ENCODE assay signal across 5 worm cellular contexts in the genomic region with DNA sequence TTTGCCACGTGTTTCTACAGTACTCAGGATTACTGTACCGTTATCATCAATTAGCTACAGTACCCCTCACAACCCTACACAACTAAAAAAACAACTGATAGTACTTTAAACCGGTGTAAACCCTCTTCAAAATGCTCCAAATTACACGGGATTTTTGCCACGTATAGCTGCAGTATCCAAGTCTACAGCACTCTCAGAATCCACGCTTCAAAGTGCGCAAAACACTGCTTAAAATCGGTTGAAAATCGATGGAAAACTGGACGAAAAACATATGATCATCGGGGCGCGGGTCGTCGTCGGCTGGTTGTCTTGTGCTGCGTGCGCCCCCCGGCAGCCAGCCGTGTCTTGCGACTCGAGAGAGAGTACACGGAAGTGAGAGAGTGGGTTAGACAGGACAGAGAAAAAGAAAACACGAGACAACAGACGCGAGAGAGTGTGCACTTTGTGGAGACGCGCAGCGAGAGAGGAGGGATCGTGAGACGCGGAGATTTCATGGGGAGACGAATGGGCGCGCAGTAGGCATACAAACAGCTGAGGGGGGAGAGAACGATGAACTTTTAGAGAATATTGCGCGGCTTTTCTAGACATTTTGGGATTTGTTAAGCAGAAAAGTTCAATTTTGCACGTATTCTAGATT.
TF ChIP-seq lines count a peak whose summit lies in the region.

No protein-coding gene starts in this region.

TF ChIP-seq in whole organism, L1 larva, 84 proteins besides CTCF, POLR2A, EP300 and RAD21 (continues in another document):
- TF ChIP-seq ceh-63 (GFP tag; optimal IDR thresholded peaks at IDR 0.05; lab: Kevin White, UChicago) (no peak), lin-14 (GFP tag; optimal IDR thresholded peaks at IDR 0.05; lab: Kevin White, UChicago) (peak; percentile 95), nhr-28 (tag; optimal IDR thresholded peaks at IDR 0.05; lab: Kevin White, UChicago) (no peak), elt-3 (tag; optimal IDR thresholded peaks at IDR 0.05; lab: Kevin White, UChicago) (peak in 2 of 6 experiments; percentile 26 to 28), pqm-1 (tag; optimal IDR thresholded peaks at IDR 0.05; lab: Kevin White, UChicago) (no peak), ceh-82 (tag; optimal IDR thresholded peaks at IDR 0.05; lab: Kevin White, UChicago) (peak; percentile 55 to 91 (median 88)), xbp-1 (tag; optimal IDR thresholded peaks at IDR 0.05; lab: Kevin White, UChicago) (peak; percentile 76), nhr-19 (GFP tag; conservative IDR thresholded peaks at IDR 0.05; lab: Robert Waterston, UW) (peak; percentile 87), sptf-1 (tag; optimal IDR thresholded peaks at IDR 0.05; lab: Kevin White, UChicago) (no peak), snu-23 (GFP tag; optimal IDR thresholded peaks at IDR 0.05; lab: Kevin White, UChicago) (peak; percentile 95), sup-37 (GFP tag; optimal IDR thresholded peaks at IDR 0.05; lab: Kevin White, UChicago) (no peak), nhr-77 (tag; optimal IDR thresholded peaks at IDR 0.05; lab: Kevin White, UChicago) (peak; percentile 62), nhr-76 (tag; optimal IDR thresholded peaks at IDR 0.05; lab: Kevin White, UChicago) (no peak), hlh-17 (GFP tag; optimal IDR thresholded peaks at IDR 0.05; lab: Kevin White, UChicago; ENCODE audit: borderline replicate concordance) (no peak), unc-86 (tag; optimal IDR thresholded peaks at IDR 0.05; lab: Kevin White, UChicago) (peak; percentile 94), zag-1 (tag; optimal IDR thresholded peaks at IDR 0.05; lab: Kevin White, UChicago) (no peak)

TF ChIP-seq in whole organism, L3 larva, 47 proteins besides CTCF, POLR2A, EP300 and RAD21 (continues in another document):
- TF ChIP-seq unc-62 (GFP tag; optimal IDR thresholded peaks at IDR 0.05; lab: Kevin White, UChicago) (no peak), lsy-12 (tag; optimal IDR thresholded peaks at IDR 0.05; lab: Kevin White, UChicago) (peak; percentile 53), nhr-12 (tag; optimal IDR thresholded peaks at IDR 0.05; lab: Kevin White, UChicago) (no peak), nfya-1 (tag; optimal IDR thresholded peaks at IDR 0.05; lab: Kevin White, UChicago; ENCODE audit: insufficient read depth) (peak; percentile 94), egl-27 (tag; optimal IDR thresholded peaks at IDR 0.05; lab: Kevin White, UChicago) (peak; percentile 39), nhr-25 (tag; optimal IDR thresholded peaks at IDR 0.05; lab: Kevin White, UChicago) (peak; percentile 48), skn-1 (tag; optimal IDR thresholded peaks at IDR 0.05; lab: Kevin White, UChicago) (peak; percentile 17), eor-1 (tag; optimal IDR thresholded peaks at IDR 0.05; lab: Kevin White, UChicago) (no peak), elt-1 (tag; optimal IDR thresholded peaks at IDR 0.05; lab: Kevin White, UChicago) (peak; percentile 17), lin-39 (tag; optimal IDR thresholded peaks at IDR 0.05; lab: Kevin White, UChicago) (peak; percentile 92), R02D3.7 (tag; optimal IDR thresholded peaks at IDR 0.05; lab: Kevin White, UChicago) (peak; percentile 45), jun-1 (tag; optimal IDR thresholded peaks at IDR 0.05; lab: Kevin White, UChicago) (peak; percentile 87), tbx-2 (tag; optimal IDR thresholded peaks at IDR 0.05; lab: Kevin White, UChicago) (peak; percentile 64), nhr-43 (tag; optimal IDR thresholded peaks at IDR 0.05; lab: Kevin White, UChicago; ENCODE audit: poor library complexity, severe bottlenecking) (peak; percentile 60), ztf-4 (tag; optimal IDR thresholded peaks at IDR 0.05; lab: Kevin White, UChicago) (no peak), ceh-28 (tag; optimal IDR thresholded peaks at IDR 0.05; lab: Kevin White, UChicago) (peak; percentile 73), nhr-67 (tag; optimal IDR thresholded peaks at IDR 0.05; lab: Kevin White, UChicago) (no peak)

TF ChIP-seq in whole organism, early embryonic, 17 proteins besides CTCF, POLR2A, EP300 and RAD21:
- TF ChIP-seq F13C5.2 (tag; optimal IDR thresholded peaks at IDR 0.05; lab: Kevin White, UChicago) (peak; percentile 29), hnd-1 (tag; optimal IDR thresholded peaks at IDR 0.05; lab: Kevin White, UChicago) (no peak), tbx-11 (GFP tag; IDR thresholded peaks at IDR 0.05; lab: Robert Waterston, UW) (no peak), hmg-4 (GFP tag; optimal IDR thresholded peaks at IDR 0.05; lab: Kevin White, UChicago) (peak; percentile 24)

TF ChIP-seq in whole organism, midembryonic, 9 proteins besides CTCF, POLR2A, EP300 and RAD21:
- TF ChIP-seq flt-1 (GFP tag; IDR thresholded peaks at IDR 0.05; lab: Robert Waterston, UW) (peak; percentile 45; the same call in 1 of the 2 replicates), tab-1 (GFP tag; IDR thresholded peaks at IDR 0.05; lab: Robert Waterston, UW) (no peak), ztf-23 (GFP tag; IDR thresholded peaks at IDR 0.05; lab: Robert Waterston, UW) (no peak)

TF ChIP-seq in whole organism, young adult, 124 proteins besides CTCF, POLR2A, EP300 and RAD21 (continues in another document):
- TF ChIP-seq atf-7 (tag; optimal IDR thresholded peaks at IDR 0.05; lab: Kevin White, UChicago) (peak; percentile 61), Y79H2A.3 (GFP tag; conservative IDR thresholded peaks at IDR 0.05; lab: Robert Waterston, UW) (no peak), mcd-1 (GFP tag; IDR thresholded peaks at IDR 0.05; lab: Robert Waterston, UW) (peak; percentile 76), F37B4.10 (GFP tag; IDR thresholded peaks at IDR 0.05; lab: Robert Waterston, UW) (no peak), cebp-1 (GFP tag; IDR thresholded peaks at IDR 0.05; lab: Robert Waterston, UW) (peak; percentile 54; the same call in 1 of the 2 replicates), cebp-1 (tag; optimal IDR thresholded peaks at IDR 0.05; lab: Kevin White, UChicago) (peak; percentile 87), C06A6.2 (GFP tag; conservative IDR thresholded peaks at IDR 0.05; lab: Robert Waterston, UW) (peak; percentile 66; the same call in 1 of the 2 replicates), attf-5 (GFP tag; optimal IDR thresholded peaks at IDR 0.05; lab: Kevin White, UChicago) (peak; percentile 54), F39B2.1 (GFP tag; IDR thresholded peaks at IDR 0.05; lab: Robert Waterston, UW) (no peak), ztf-28 (GFP tag; IDR thresholded peaks at IDR 0.05; lab: Robert Waterston, UW) (no peak), tbp1 (GFP tag; optimal IDR thresholded peaks at IDR 0.05; lab: Kevin White, UChicago) (peak; percentile 48), bed-2 (GFP tag; IDR thresholded peaks at IDR 0.05; lab: Robert Waterston, UW) (no peak), snpc-1.1 (tag; optimal IDR thresholded peaks at IDR 0.05; lab: Kevin White, UChicago; ENCODE audit: insufficient read depth) (no peak), ztf-25 (GFP tag; IDR thresholded peaks at IDR 0.05; lab: Robert Waterston, UW) (no peak), nhr-90 (tag; optimal IDR thresholded peaks at IDR 0.05; lab: Kevin White, UChicago) (no peak), let-607 (tag; optimal IDR thresholded peaks at IDR 0.05; lab: Kevin White, UChicago) (peak in 1 of 2 experiments; percentile 58), ztf-22 (GFP tag; optimal IDR thresholded peaks at IDR 0.05; lab: Kevin White, UChicago) (no peak), madf-8 (GFP tag; conservative IDR thresholded peaks at IDR 0.05; lab: Robert Waterston, UW) (no peak), rcor-1 (GFP tag; IDR thresholded peaks at IDR 0.05; lab: Robert Waterston, UW) (peak; percentile 54), hlh-26 (GFP tag; conservative IDR thresholded peaks at IDR 0.05; lab: Robert Waterston, UW) (no peak), madf-6 (GFP tag; IDR thresholded peaks at IDR 0.05; lab: Robert Waterston, UW) (peak; percentile 41; the same call in 1 of the 2 replicates), lin-26 (GFP tag; IDR thresholded peaks at IDR 0.05; lab: Robert Waterston, UW) (peak; percentile 68; the same call in 1 of the 2 replicates), attf-3 (GFP tag; conservative IDR thresholded peaks at IDR 0.05; lab: Robert Waterston, UW) (0 out of 2 replicates have a peak, but pooled peaks have one; percentile 24), D2030.7 (GFP tag; IDR thresholded peaks at IDR 0.05; lab: Robert Waterston, UW) (no peak), ceh-58 (GFP tag; IDR thresholded peaks at IDR 0.05; lab: Robert Waterston, UW) (no peak), B0019.2 (GFP tag; conservative IDR thresholded peaks at IDR 0.05; lab: Robert Waterston, UW) (no peak), dox-1 (GFP tag; IDR thresholded peaks at IDR 0.05; lab: Robert Waterston, UW) (peak; percentile 82), ceh-27 (GFP tag; optimal IDR thresholded peaks at IDR 0.05; lab: Kevin White, UChicago) (peak; percentile 82), let-526 (GFP tag; IDR thresholded peaks at IDR 0.05; lab: Robert Waterston, UW) (peak; percentile 72; the same call in 1 of the 2 replicates), Y53G8AR.9 (GFP tag; conservative IDR thresholded peaks at IDR 0.05; lab: Robert Waterston, UW) (0 out of 2 replicates have a peak, but pooled peaks have one; percentile 63), Y67H2A.10 (GFP tag; conservative IDR thresholded peaks at IDR 0.05; lab: Robert Waterston, UW) (peak; percentile 55; the same call in 1 of the 2 replicates), K11D2.4 (GFP tag; IDR thresholded peaks at IDR 0.05; lab: Robert Waterston, UW) (peak; percentile 77), ccch-3 (GFP tag; optimal IDR thresholded peaks at IDR 0.05; lab: Kevin White, UChicago) (no peak), hmg-20 (GFP tag; IDR thresholded peaks at IDR 0.05; lab: Robert Waterston, UW) (peak; percentile 61; the same call in 1 of the 2 replicates), unc-130 (GFP tag; optimal IDR thresholded peaks at IDR 0.05; lab: Kevin White, UChicago) (no peak), Y56A3A.18 (GFP tag; IDR thresholded peaks at IDR 0.05; lab: Robert Waterston, UW) (no peak), lin-35 (GFP tag; optimal IDR thresholded peaks at IDR 0.05; lab: Kevin White, UChicago) (peak in 1 of 3 experiments; percentile 30), egl-44 (GFP tag; IDR thresholded peaks at IDR 0.05; lab: Robert Waterston, UW) (no peak), F23B12.7 (tag; optimal IDR thresholded peaks at IDR 0.05; lab: Kevin White, UChicago; ENCODE audit: insufficient read depth) (no peak), lag-1 (GFP tag; IDR thresholded peaks at IDR 0.05; lab: Robert Waterston, UW) (no peak), B0336.3 (GFP tag; IDR thresholded peaks at IDR 0.05; lab: Robert Waterston, UW) (peak; percentile 85), ztf-26 (tag; optimal IDR thresholded peaks at IDR 0.05; lab: Kevin White, UChicago) (peak; percentile 60), cebp-2 (GFP tag; IDR thresholded peaks at IDR 0.05; lab: Robert Waterston, UW) (no peak), pbrm-1 (GFP tag; IDR thresholded peaks at IDR 0.05; lab: Robert Waterston, UW) (peak; percentile 81), zfh-2 (GFP tag; conservative IDR thresholded peaks at IDR 0.05; lab: Robert Waterston, UW) (peak; percentile 98), F57C9.4 (tag; optimal IDR thresholded peaks at IDR 0.05; lab: Kevin White, UChicago) (no peak)

Comparison
In these comparisons a context has a peak if more than half of its experiments do, and no peak if none do; other contexts are left out.
1. Of the 8 proteins assayed by ChIP-seq in both whole organism, young adult and whole organism, L1 larva: peak only in whole organism, young adult: none; only in whole organism, L1 larva: dpl-1, efl-1, nhr-90 and unc-130; in both: snpc-4; in neither: 1; mixed calls (peak in some experiments, not most) for 2.